Fruit fly (Drosophila melanogaster): Measurements from ENCODE around the gene IntS11.

IntS11 gene

dm6 chr3R:29772795-29773331, 27.7 kb downstream of the IntS11 start (continued):
- TF ChIP-seq nerfin-1 (tag; optimal IDR thresholded peaks at IDR 0.05) (peak; percentile 86), danr (GFP tag; IDR thresholded peaks at IDR 0.05) (no peak), twi (tag; optimal IDR thresholded peaks at IDR 0.05) (no peak), phol (tag; optimal IDR thresholded peaks at IDR 0.05) (no peak), CG7987 (GFP tag; optimal IDR thresholded peaks at IDR 0.05) (no peak), CG17802 (tag; optimal IDR thresholded peaks at IDR 0.05) (no peak), CG11247 (GFP tag; IDR thresholded peaks at IDR 0.05) (0 out of 2 replicates have a peak, but pooled peaks have one; percentile 11), Hr78 (GFP tag; optimal IDR thresholded peaks at IDR 0.05) (peak in 1 of 2 experiments; percentile 45), CG9876 (GFP tag; optimal IDR thresholded peaks at IDR 0.05) (no peak), z (GFP tag; IDR thresholded peaks at IDR 0.05) (peak; percentile 93), sim (GFP tag; IDR thresholded peaks at IDR 0.05) (no peak), Dfd (GFP tag; optimal IDR thresholded peaks at IDR 0.05) (no peak), CG3163 (GFP tag; optimal IDR thresholded peaks at IDR 0.05) (no peak), p53 (GFP tag; optimal IDR thresholded peaks at IDR 0.05) (no peak), bowl (GFP tag; IDR thresholded peaks at IDR 0.05) (no peak), knrl (GFP tag; IDR thresholded peaks at IDR 0.05; ENCODE audit: partially characterized antibody) (peak; percentile 35; the same call in 1 of the 3 replicates), cato (GFP tag; optimal IDR thresholded peaks at IDR 0.05; ENCODE audit: borderline replicate concordance) (no peak), eve (GFP tag; optimal IDR thresholded peaks at IDR 0.05) (no peak), CG6683 (GFP tag; optimal IDR thresholded peaks at IDR 0.05) (peak; percentile 26), rib (GFP tag; IDR thresholded peaks at IDR 0.05) (peak; percentile 68), fd96Cb (tag; optimal IDR thresholded peaks at IDR 0.05) (no peak), CG1792 (GFP tag; optimal IDR thresholded peaks at IDR 0.05) (no peak), CG8281 (tag; optimal IDR thresholded peaks at IDR 0.05) (no peak), unpg (GFP tag; optimal IDR thresholded peaks at IDR 0.05) (no peak), CG10543 (GFP tag; optimal IDR thresholded peaks at IDR 0.05) (peak; percentile 87), CG31224 (GFP tag; IDR thresholded peaks at IDR 0.05) (no peak; the same call in 1 of the 2 replicates), lov (optimal IDR thresholded peaks at IDR 0.05) (no peak), lov (GFP tag; IDR thresholded peaks at IDR 0.05) (no peak), Six4 (GFP tag; optimal IDR thresholded peaks at IDR 0.05) (no peak), fru (optimal IDR thresholded peaks at IDR 0.05) (no peak), CG13123 (GFP tag; optimal IDR thresholded peaks at IDR 0.05) (no peak), bbx (GFP tag; IDR thresholded peaks at IDR 0.05; ENCODE audit: partially characterized antibody) (peak; percentile 60; the same call in 1 of the 2 replicates), otp (GFP tag; IDR thresholded peaks at IDR 0.05) (0 out of 3 replicates have a peak, but pooled peaks have one; percentile 67), chn (GFP tag; optimal IDR thresholded peaks at IDR 0.05) (peak; percentile 2), CG34224 (GFP tag; IDR thresholded peaks at IDR 0.05; ENCODE audit: partially characterized antibody) (no peak; the same call in 2 of the 3 replicates), CG17612 (GFP tag; IDR thresholded peaks at IDR 0.05) (no peak), CG43689 (GFP tag; IDR thresholded peaks at IDR 0.05) (no peak), tx (GFP tag; optimal IDR thresholded peaks at IDR 0.05) (no peak), CG33557 (GFP tag; optimal IDR thresholded peaks at IDR 0.05) (no peak), CG1233 (GFP tag; optimal IDR thresholded peaks at IDR 0.05) (no peak), wek (GFP tag; optimal IDR thresholded peaks at IDR 0.05) (no peak), sna (GFP tag; IDR thresholded peaks at IDR 0.05; ENCODE audit: partially characterized antibody) (peak; percentile 47), en (GFP tag; optimal IDR thresholded peaks at IDR 0.05) (no peak), CG15073 (GFP tag; optimal IDR thresholded peaks at IDR 0.05) (peak; percentile 52), nmo (GFP tag; optimal IDR thresholded peaks at IDR 0.05) (no peak), Ptx1 (GFP tag; IDR thresholded peaks at IDR 0.05) (peak; percentile 16; the same call in 1 of the 2 replicates), ara (GFP tag; IDR thresholded peaks at IDR 0.05) (0 out of 2 replicates have a peak, but pooled peaks have one; percentile 25), gt (GFP tag; IDR thresholded peaks at IDR 0.05) (no peak), cad (GFP tag; optimal IDR thresholded peaks at IDR 0.05) (no peak), Oaz (GFP tag; IDR thresholded peaks at IDR 0.05) (no peak), slou (GFP tag; optimal IDR thresholded peaks at IDR 0.05) (no peak)

Measured in whole organism, embryonic.